Fruit fly (Drosophila melanogaster) whole organism, embryonic: ENCODE measurements around the gene fusl.

Experiments used
- Adf1 ChIP-seq: fragments of 200-800 bp; sonication (Bioruptor generic); IDR thresholded peaks from 2 replicates; pipeline ENCODE4 v1.3.6; 2022; ENCODE audit warnings: missing biosample characterization, missing genetic modification characterization
- Blimp-1 ChIP-seq: fragments of 200-800 bp; sonication (Bioruptor generic); optimal IDR thresholded peaks from 3 replicates; lab custom pipeline; 2018; ENCODE audit warnings: missing biosample characterization, missing genetic modification characterization, mild to moderate bottlenecking, moderate library complexity, missing genetic modification reagents
- CG13624 ChIP-seq: fragments of 200-800 bp; sonication (Bioruptor generic); optimal IDR thresholded peaks from 2 replicates; lab custom pipeline; 2016; ENCODE audit warnings: missing biosample characterization, missing genetic modification characterization
- CG15479 ChIP-seq: fragments of 200-800 bp; sonication (Bioruptor generic); optimal IDR thresholded peaks from 3 replicates; lab custom pipeline; 2019; ENCODE audit warnings: missing biosample characterization, mild to moderate bottlenecking, missing genetic modification characterization, moderate library complexity
- CG1647 ChIP-seq: fragments of 200-800 bp; sonication (Bioruptor generic); optimal IDR thresholded peaks from 3 replicates; lab custom pipeline; 2016; ENCODE audit warnings: missing biosample characterization, missing genetic modification characterization
- CG16813 ChIP-seq: fragments of 200-800 bp; sonication (Bioruptor generic); IDR thresholded peaks from 3 replicates; pipeline ENCODE4 v1.3.6; 2022; ENCODE audit warnings: missing biosample characterization, missing genetic modification characterization; ENCODE audit not compliant: partially characterized antibody
- CG17612 ChIP-seq: fragments of 200-800 bp; sonication (Bioruptor generic); IDR thresholded peaks from 2 replicates; pipeline ENCODE4 v1.3.6; 2022; ENCODE audit warnings: missing biosample characterization, missing genetic modification characterization
- CG30020 ChIP-seq: fragments of 200-800 bp; optimal IDR thresholded peaks from 2 replicates; lab custom pipeline; 2019; ENCODE audit warnings: missing biosample characterization, mild to moderate bottlenecking, missing genetic modification characterization, moderate library complexity
- CG3726 ChIP-seq: fragments of 200-800 bp; sonication (Bioruptor generic); IDR thresholded peaks from 3 replicates; pipeline ENCODE4, ENCODE4 v1.3.6; 2022; ENCODE audit warnings: missing biosample characterization, missing genetic modification characterization
- CG6175 ChIP-seq: fragments of 200-800 bp; sonication (Bioruptor generic); IDR thresholded peaks from 3 replicates; pipeline ENCODE4 v1.3.6; 2022; ENCODE audit warnings: missing biosample characterization, missing genetic modification characterization
- CG8089 ChIP-seq: fragments of 200-800 bp; sonication (Bioruptor generic); optimal IDR thresholded peaks from 3 replicates; lab custom pipeline; 2016; ENCODE audit warnings: missing biosample characterization, missing genetic modification characterization
- CG9797 ChIP-seq: fragments of 200-800 bp; sonication (Bioruptor generic); optimal IDR thresholded peaks from 3 replicates; lab custom pipeline; 2018; ENCODE audit warnings: missing biosample characterization, mild to moderate bottlenecking, missing genetic modification characterization
- D19B ChIP-seq: fragments of 200-800 bp; sonication (Bioruptor generic); optimal IDR thresholded peaks from 2 replicates; lab custom pipeline; 2017; ENCODE audit warnings: missing biosample characterization, mild to moderate bottlenecking, missing genetic modification characterization
- Deaf1 ChIP-seq: fragments of 200-800 bp; optimal IDR thresholded peaks from 3 replicates; lab custom pipeline; 2019; ENCODE audit warnings: missing biosample characterization, mild to moderate bottlenecking, missing genetic modification characterization, moderate library complexity
- Doc2 ChIP-seq: fragments of 200-800 bp; sonication (Bioruptor generic); IDR thresholded peaks from 2 replicates; pipeline ENCODE4 v1.3.6; 2022; ENCODE audit warnings: missing biosample characterization, missing genetic modification characterization
- Drgx ChIP-seq: fragments of 200-800 bp; sonication (Bioruptor generic); IDR thresholded peaks from 2 replicates; pipeline ENCODE4 v1.3.6; 2022; ENCODE audit warnings: missing biosample characterization, missing genetic modification characterization
- ERR ChIP-seq: fragments of 200-800 bp; sonication (Bioruptor generic); optimal IDR thresholded peaks from 2 replicates; lab custom pipeline; 2016; ENCODE audit warnings: missing biosample characterization, missing genetic modification characterization
- GATAe ChIP-seq: fragments of 200-800 bp; sonication (Bioruptor generic); conservative IDR thresholded peaks from 2 replicates; pipeline ENCODE4 v1.3.6; 2022; ENCODE audit warnings: missing biosample characterization, missing genetic modification characterization
- HLH3B ChIP-seq: fragments of 200-800 bp; sonication (Bioruptor generic); IDR thresholded peaks from 2 replicates; pipeline ENCODE4 v1.3.6; 2022; ENCODE audit warnings: missing biosample characterization, missing genetic modification characterization
- Lhr ChIP-seq: fragments of 200-800 bp; sonication (Bioruptor generic); optimal IDR thresholded peaks from 3 replicates; lab custom pipeline; 2017; ENCODE audit warnings: mild to moderate bottlenecking, missing biosample characterization, missing genetic modification reagents, missing genetic modification characterization
- Mrtf ChIP-seq: fragments of 200-800 bp; sonication (Bioruptor generic); IDR thresholded peaks from 3 replicates; pipeline ENCODE4 v1.3.6; 2022; ENCODE audit warnings: missing biosample characterization, missing genetic modification characterization
- NC2β ChIP-seq: fragments of 200-800 bp; sonication (Bioruptor generic); optimal IDR thresholded peaks from 2 replicates; lab custom pipeline; 2016; ENCODE audit warnings: missing biosample characterization, missing genetic modification characterization
- Nf-YB ChIP-seq: fragments of 200-800 bp; sonication (Bioruptor generic); optimal IDR thresholded peaks from 3 replicates; lab custom pipeline; 2019; ENCODE audit warnings: missing biosample characterization, mild to moderate bottlenecking, missing genetic modification characterization, moderate library complexity
- az2 ChIP-seq: fragments of 200-800 bp; sonication (Bioruptor generic); optimal IDR thresholded peaks from 3 replicates; lab custom pipeline; 2016; ENCODE audit warnings: missing biosample characterization, missing genetic modification characterization
- bab2 ChIP-seq: fragments of 200-800 bp; sonication (Bioruptor generic); optimal IDR thresholded peaks from 2 replicates; lab custom pipeline; 2016; ENCODE audit warnings: missing biosample characterization, missing genetic modification characterization
- btn ChIP-seq: fragments of 200-800 bp; sonication (Bioruptor generic); optimal IDR thresholded peaks from 2 replicates; lab custom pipeline; 2016; ENCODE audit warnings: missing biosample characterization, missing genetic modification characterization
- chinmo ChIP-seq: fragments of 200-800 bp; sonication (Bioruptor generic); IDR thresholded peaks from 4 replicates; pipeline ENCODE4 v1.3.6; 2022; ENCODE audit warnings: missing biosample characterization, missing genetic modification characterization; ENCODE audit not compliant: partially characterized antibody
- crc ChIP-seq: fragments of 200-800 bp; sonication (Bioruptor generic); optimal IDR thresholded peaks from 2 replicates; lab custom pipeline; 2016; ENCODE audit warnings: missing biosample characterization, missing genetic modification characterization
- crol ChIP-seq: fragments of 200-800 bp; sonication (Bioruptor generic); IDR thresholded peaks from 2 replicates; pipeline ENCODE4 v1.3.6; 2022; ENCODE audit warnings: missing biosample characterization, missing genetic modification characterization
- crp ChIP-seq, 2 experiments: fragments of 200-800 bp; sonication (Bioruptor generic); optimal IDR thresholded peaks; 2 replicates in 1 of 2; 3 replicates in 1 of 2; lab custom pipeline; 2017; ENCODE audit warnings: missing biosample characterization in 2 of 2, missing genetic modification characterization in 2 of 2, mild to moderate bottlenecking in 1 of 2, moderate library complexity in 1 of 2
- dati ChIP-seq: fragments of 200-800 bp; sonication (Bioruptor generic); IDR thresholded peaks from 2 replicates; pipeline ENCODE4 v1.3.6; 2022; ENCODE audit warnings: missing biosample characterization, missing genetic modification characterization
- dimm ChIP-seq: fragments of 200-800 bp; sonication (Bioruptor generic); IDR thresholded peaks from 2 replicates; pipeline ENCODE4 v1.3.6; 2022; ENCODE audit warnings: missing biosample characterization, missing genetic modification characterization
- dm ChIP-seq: fragments of 200-800 bp; sonication (Bioruptor generic); optimal IDR thresholded peaks from 3 replicates; lab custom pipeline; 2016; ENCODE audit warnings: missing biosample characterization, missing genetic modification characterization
- ewg ChIP-seq: fragments of 200-800 bp; sonication (Bioruptor generic); optimal IDR thresholded peaks from 3 replicates; lab custom pipeline; 2017; ENCODE audit warnings: mild to moderate bottlenecking, missing biosample characterization, missing genetic modification reagents, missing genetic modification characterization
- exex ChIP-seq: fragments of 200-800 bp; sonication (Bioruptor generic); optimal IDR thresholded peaks from 4 replicates; lab custom pipeline; 2018; ENCODE audit warnings: missing biosample characterization, mild to moderate bottlenecking, missing genetic modification characterization, moderate library complexity
- fru ChIP-seq: fragments of >200 bp; optimal IDR thresholded peaks from 2 replicates; lab custom pipeline; 2017
- gsb ChIP-seq: fragments of 200-800 bp; sonication (Bioruptor generic); IDR thresholded peaks from 2 replicates; pipeline ENCODE4 v1.3.6; 2022; ENCODE audit warnings: missing biosample characterization, missing genetic modification characterization
- h ChIP-seq: fragments of >200 bp; optimal IDR thresholded peaks from 2 replicates; lab custom pipeline; 2017
- luna ChIP-seq: fragments of 200-800 bp; sonication (Bioruptor generic); optimal IDR thresholded peaks from 2 replicates; lab custom pipeline; 2016; ENCODE audit warnings: missing biosample characterization, missing genetic modification characterization
- maf-S ChIP-seq: fragments of 200-800 bp; sonication (Bioruptor generic); optimal IDR thresholded peaks from 2 replicates; lab custom pipeline; 2016; ENCODE audit warnings: missing biosample characterization, missing genetic modification characterization
- mirr ChIP-seq: fragments of 200-800 bp; sonication (Bioruptor generic); optimal IDR thresholded peaks from 3 replicates; lab custom pipeline; 2018; ENCODE audit warnings: missing biosample characterization, mild to moderate bottlenecking, missing genetic modification characterization
- pan ChIP-seq, 4 experiments: fragments of >200 bp in 3 of 4; fragments of 200-800 bp in 1 of 4; sonication (Bioruptor generic) in 1 of 4; optimal IDR thresholded peaks in 3 of 4; IDR thresholded peaks in 1 of 4; 2 replicates each; pipeline versions ENCODE4 v1.3.6 to Lab custom; 2017 to 2022; ENCODE audit warnings: missing biosample characterization in 2 of 4, missing genetic modification characterization in 2 of 4, mixed read lengths in 1 of 4
- peb ChIP-seq: fragments of 200-800 bp; sonication (Bioruptor generic); IDR thresholded peaks from 2 replicates; pipeline ENCODE4 v1.3.6; 2022; ENCODE audit warnings: missing biosample characterization, missing genetic modification characterization
- phol ChIP-seq: fragments of 200-800 bp; sonication (Bioruptor generic); optimal IDR thresholded peaks from 3 replicates; lab custom pipeline; 2018; ENCODE audit warnings: missing biosample characterization, mild to moderate bottlenecking, missing genetic modification characterization, moderate library complexity
- pum ChIP-seq: fragments of 200-800 bp; sonication (Bioruptor generic); optimal IDR thresholded peaks from 2 replicates; lab custom pipeline; 2016; ENCODE audit warnings: missing biosample characterization, missing genetic modification characterization
- schlank ChIP-seq: fragments of 200-800 bp; sonication (Bioruptor generic); optimal IDR thresholded peaks from 2 replicates; lab custom pipeline; 2018; ENCODE audit warnings: missing biosample characterization, mild to moderate bottlenecking, missing genetic modification characterization
- shn ChIP-seq: fragments of 200-800 bp; sonication (Bioruptor generic); optimal IDR thresholded peaks from 3 replicates; lab custom pipeline; 2016; ENCODE audit warnings: missing biosample characterization, missing genetic modification characterization
- sim ChIP-seq: fragments of 200-800 bp; sonication (Bioruptor generic); IDR thresholded peaks from 2 replicates; pipeline ENCODE4 v1.3.6; 2022; ENCODE audit warnings: missing biosample characterization, missing genetic modification characterization
- so ChIP-seq: fragments of 200-800 bp; sonication (Bioruptor generic); IDR thresholded peaks from 3 replicates; pipeline ENCODE4 v1.3.6; 2022; ENCODE audit warnings: missing biosample characterization, missing genetic modification characterization
- tio ChIP-seq: fragments of 200-800 bp; sonication (Bioruptor generic); optimal IDR thresholded peaks from 2 replicates; lab custom pipeline; 2017; ENCODE audit warnings: missing biosample characterization, missing genetic modification characterization, inconsistent platforms
- trem ChIP-seq: fragments of 200-800 bp; optimal IDR thresholded peaks from 3 replicates; lab custom pipeline; 2019; ENCODE audit warnings: missing biosample characterization, mild to moderate bottlenecking, missing genetic modification characterization, moderate library complexity

Gene fusl

dm6 chr2L:5305240-5305875, 32.5 kb downstream of the fusl start (continued):
- TF ChIP-seq CG30020 (tag; lab: Kevin White, UChicago) (no peak), mirr (no peak), chinmo (GFP tag; lab: Robert Waterston, UW) (peak; percentile 90), Doc2 (GFP tag; lab: Robert Waterston, UW) (no peak), maf-S (GFP tag; lab: Kevin White, UChicago) (no peak), Mrtf (GFP tag; lab: Robert Waterston, UW) (no peak), Lhr (GFP tag; lab: Kevin White, UChicago) (no peak), btn (GFP tag; lab: Kevin White, UChicago) (no peak), az2 (GFP tag; lab: Kevin White, UChicago) (no peak), CG15479 (GFP tag; lab: Kevin White, UChicago) (peak; percentile 48), CG8089 (GFP tag; lab: Kevin White, UChicago) (no peak), CG6175 (0 out of 3 replicates have a peak, but pooled peaks have one; percentile 33), dimm (GFP tag; lab: Robert Waterston, UW) (no peak), exex (peak; percentile 18), sim (no peak), shn (GFP tag; lab: Kevin White, UChicago) (no peak), Deaf1 (tag; lab: Kevin White, UChicago) (peak; percentile 45), Drgx (GFP tag; lab: Robert Waterston, UW) (peak; percentile 37; the same call in 1 of the 2 replicates), trem (tag; lab: Kevin White, UChicago) (peak; percentile 19), gsb (GFP tag; lab: Robert Waterston, UW) (no peak), ewg (no peak), peb (GFP tag; lab: Robert Waterston, UW) (no peak), schlank (tag; lab: Kevin White, UChicago) (no peak), CG9797 (GFP tag; lab: Kevin White, UChicago) (no peak), GATAe (no peak), luna (no peak), phol (tag; lab: Kevin White, UChicago) (no peak), so (GFP tag; lab: Robert Waterston, UW) (no peak), NC2β (GFP tag; lab: Kevin White, UChicago) (no peak), crol (peak; percentile 89), fru (lab: Kevin White, UChicago) (no peak), HLH3B (GFP tag; lab: Robert Waterston, UW) (no peak), ERR (GFP tag; lab: Kevin White, UChicago) (peak; percentile 10), pum (GFP tag; lab: Kevin White, UChicago) (no peak), dati (no peak), CG13624 (GFP tag; lab: Kevin White, UChicago) (no peak), crp (GFP tag; optimal IDR thresholded peaks at IDR 0.05; lab: Kevin White, UChicago) (no peak), bab2 (GFP tag; lab: Kevin White, UChicago) (no peak), Nf-YB (no peak), CG17612 (GFP tag; lab: Robert Waterston, UW) (no peak), CG1647 (GFP tag; lab: Kevin White, UChicago) (no peak), crc (GFP tag; lab: Kevin White, UChicago) (no peak), h (lab: Kevin White, UChicago) (no peak), Adf1 (peak; percentile 9; the same call in 1 of the 2 replicates), Blimp-1 (peak; percentile 89), CG16813 (GFP tag; lab: Robert Waterston, UW) (no peak), D19B (GFP tag; lab: Kevin White, UChicago) (no peak), CG3726 (GFP tag; lab: Robert Waterston, UW) (no peak), pan (optimal IDR thresholded peaks at IDR 0.05; lab: Kevin White, UChicago) (no peak), pan (GFP tag; optimal IDR thresholded peaks at IDR 0.05 in 1 of 2, IDR thresholded peaks at IDR 0.05 in 1 of 2) (no peak), dm (peak; percentile 29), tio (GFP tag; lab: Kevin White, UChicago) (no peak)
- TF ChIP-seq, all 482 proteins: peak for 48
